Worm (Caenorhabditis elegans): Measurements from ENCODE around the gene clh-1.

Gene clh-1

DNA sequence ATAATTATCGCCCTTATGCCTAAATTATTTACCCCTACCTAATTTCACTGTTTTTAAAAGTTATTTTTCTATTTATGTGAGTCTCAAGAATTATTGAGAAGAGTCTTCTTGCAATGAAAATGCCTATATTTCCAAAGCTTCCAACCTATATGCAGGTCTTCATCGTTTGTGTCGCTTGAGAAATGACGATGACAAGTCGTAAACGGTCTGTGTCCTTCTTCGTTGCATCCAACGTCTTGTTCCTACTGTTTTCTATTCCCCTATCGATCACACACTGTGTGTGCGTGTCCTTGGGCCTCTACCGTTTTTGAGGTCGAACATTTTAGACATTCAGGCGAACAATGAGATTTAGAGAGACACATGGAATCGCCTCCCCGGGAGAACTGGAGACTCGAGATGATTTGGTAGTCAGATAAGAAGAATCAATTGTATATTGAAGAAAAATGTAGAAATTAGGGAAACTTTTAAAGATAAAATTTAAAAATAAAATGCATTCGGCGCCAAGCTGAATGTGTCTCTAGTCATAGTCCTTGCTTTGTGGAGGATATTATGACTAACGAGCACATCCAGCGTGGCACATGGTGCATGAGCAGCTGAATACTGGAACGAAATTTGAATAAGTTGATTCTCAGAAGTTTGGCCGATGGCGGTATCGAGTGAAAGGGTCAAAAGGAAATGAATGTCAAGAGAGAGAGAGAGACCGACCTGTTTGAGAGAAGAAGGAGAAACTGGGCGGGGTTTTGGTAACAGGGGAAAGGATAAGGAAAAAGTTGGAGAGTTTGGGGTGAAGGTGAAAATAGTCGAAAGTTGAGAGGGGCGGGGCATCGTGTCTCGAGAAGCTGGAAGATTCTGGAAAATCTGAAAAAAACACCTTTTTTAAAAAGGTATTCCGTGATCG is 24.4 kb upstream of the clh-1 start:
- no peak for TF ChIP-seq T22C8.4 (GFP tag; IDR thresholded peaks at IDR 0.05)
- no peak for TF ChIP-seq klf-2 (GFP tag; conservative IDR thresholded peaks at IDR 0.05)
- no peak for TF ChIP-seq tab-1 (GFP tag; IDR thresholded peaks at IDR 0.05)
- no peak for TF ChIP-seq ref-1 (GFP tag; conservative IDR thresholded peaks at IDR 0.05)
- TF ChIP-seq flt-1 (GFP tag; IDR thresholded peaks at IDR 0.05), result no peak
- TF ChIP-seq cog-1 (tag; optimal IDR thresholded peaks at IDR 0.05), result no peak
- TF ChIP-seq ztf-29 (GFP tag; IDR thresholded peaks at IDR 0.05), result no peak

DNA sequence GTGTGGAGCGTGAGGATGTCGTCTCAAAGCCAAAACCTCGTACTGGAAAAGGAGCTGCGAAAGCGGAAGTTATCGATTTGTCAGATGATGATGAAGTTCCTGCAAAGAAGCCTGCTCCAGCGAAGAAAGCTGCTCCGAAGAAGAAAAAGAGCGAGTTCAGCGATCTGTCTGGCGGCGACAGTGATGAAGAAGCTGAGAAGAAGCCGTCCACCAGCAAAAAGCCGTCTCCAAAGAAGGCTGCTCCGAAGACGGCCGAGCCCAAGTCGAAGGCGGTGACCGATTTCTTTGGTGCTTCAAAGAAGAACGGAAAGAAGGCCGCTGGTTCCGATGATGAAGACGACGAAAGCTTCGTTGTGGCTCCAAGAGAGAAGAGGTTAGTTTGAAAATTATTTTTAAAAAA is 23.5 kb upstream of the clh-1 start:
- TF ChIP-seq T22C8.4 (GFP tag; IDR thresholded peaks at IDR 0.05) (no peak), cog-1 (tag; optimal IDR thresholded peaks at IDR 0.05) (no peak), flt-1 (GFP tag; IDR thresholded peaks at IDR 0.05) (no peak), med-1 (GFP tag; optimal IDR thresholded peaks at IDR 0.05; ENCODE audit: insufficient read depth) (no peak), klf-2 (GFP tag; conservative IDR thresholded peaks at IDR 0.05) (no peak), ref-1 (GFP tag; conservative IDR thresholded peaks at IDR 0.05) (no peak), ztf-23 (GFP tag; IDR thresholded peaks at IDR 0.05) (no peak), tab-1 (GFP tag; IDR thresholded peaks at IDR 0.05) (no peak), ztf-29 (GFP tag; IDR thresholded peaks at IDR 0.05) (no peak)

DNA sequence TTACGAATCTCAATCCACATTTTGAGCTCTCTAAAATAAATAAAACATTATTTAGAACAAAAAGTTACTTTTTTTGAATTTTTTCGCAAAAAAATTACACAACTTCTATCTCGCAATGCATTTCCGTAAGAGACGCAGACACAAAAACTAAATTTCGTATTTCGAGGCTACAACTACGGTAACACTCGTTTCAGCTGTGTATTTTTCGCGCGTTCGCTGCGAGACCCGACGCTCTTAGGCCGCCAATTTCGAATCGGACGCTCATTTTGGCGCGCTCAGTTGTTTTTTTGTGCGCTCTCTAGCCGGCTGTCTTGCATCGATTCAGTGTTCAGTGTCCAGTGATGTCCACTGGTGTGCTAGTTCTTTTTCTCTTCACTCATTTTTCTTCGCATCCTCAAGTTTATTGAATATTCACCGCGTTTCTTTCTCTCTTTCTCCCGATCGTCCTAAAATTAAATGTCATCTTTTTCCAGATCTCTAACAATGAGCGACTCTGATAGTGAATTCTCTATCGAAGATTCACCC is 18.5 kb upstream of the clh-1 start, which contains the start of the genes npp-3 and top-2:
Gene npp-3 (minus strand): TSS at position 115 of the 525 bp plus-strand sequence.
Gene top-2 (plus strand): TSS at position 475 of the 525 bp plus-strand sequence.
- TF ChIP-seq ztf-29 (GFP tag; IDR thresholded peaks at IDR 0.05) (peak; percentile 40; the same call in 1 of the 2 replicates), ref-1 (GFP tag; conservative IDR thresholded peaks at IDR 0.05) (no peak), med-1 (GFP tag; optimal IDR thresholded peaks at IDR 0.05; ENCODE audit: insufficient read depth) (no peak), T22C8.4 (GFP tag; IDR thresholded peaks at IDR 0.05) (no peak), flt-1 (GFP tag; IDR thresholded peaks at IDR 0.05) (no peak)

DNA sequence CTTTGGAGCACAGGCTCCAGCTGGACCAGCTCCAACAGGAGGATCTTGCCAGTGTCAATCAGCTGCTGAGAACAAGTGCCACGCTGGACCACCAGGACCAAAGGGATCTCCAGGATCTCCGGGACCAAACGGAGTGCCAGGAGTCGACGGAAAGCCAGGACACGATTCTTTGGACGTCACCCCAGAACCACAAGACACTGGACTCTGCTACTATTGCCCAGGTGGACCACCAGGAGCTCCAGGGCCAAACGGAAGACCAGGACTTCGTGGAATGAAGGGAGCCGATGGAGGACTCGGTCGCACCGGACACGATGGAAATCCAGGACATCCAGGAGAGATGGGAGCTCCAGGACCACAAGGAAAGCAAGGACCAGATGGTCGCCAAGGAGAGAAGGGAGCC is 12.6 kb upstream of the clh-1 start:
- TF ChIP-seq tab-1 (GFP tag; IDR thresholded peaks at IDR 0.05), result no peak

DNA sequence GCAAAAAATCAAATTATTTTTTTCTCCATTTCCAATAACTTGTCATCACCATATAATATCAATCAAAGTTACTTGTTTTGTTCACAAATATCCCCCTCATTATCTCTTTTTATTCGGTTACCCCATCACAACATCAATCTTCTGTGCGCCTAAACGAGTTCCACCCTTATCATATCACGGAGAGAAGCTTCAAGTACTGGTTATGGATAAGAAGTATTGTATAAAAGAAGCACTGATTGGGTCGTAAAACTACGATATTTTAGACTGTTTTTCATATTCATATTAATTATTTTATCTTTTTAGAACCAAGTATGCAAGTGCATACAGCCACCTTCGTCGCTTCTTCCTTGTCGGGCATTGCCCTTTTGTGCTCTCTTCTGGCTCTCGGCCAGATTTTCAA is 12.0 kb upstream of the clh-1 start, which contains the start of gene col-84:
Gene col-84 (plus strand): TSS at position 301 of the 400 bp plus-strand sequence.
- TF ChIP-seq flt-1 (GFP tag; IDR thresholded peaks at IDR 0.05) (no peak), tab-1 (GFP tag; IDR thresholded peaks at IDR 0.05) (no peak), ztf-23 (GFP tag; IDR thresholded peaks at IDR 0.05) (no peak), klf-2 (GFP tag; conservative IDR thresholded peaks at IDR 0.05) (no peak), cog-1 (tag; optimal IDR thresholded peaks at IDR 0.05) (no peak), ref-1 (GFP tag; conservative IDR thresholded peaks at IDR 0.05) (no peak), T22C8.4 (GFP tag; IDR thresholded peaks at IDR 0.05) (no peak)

DNA sequence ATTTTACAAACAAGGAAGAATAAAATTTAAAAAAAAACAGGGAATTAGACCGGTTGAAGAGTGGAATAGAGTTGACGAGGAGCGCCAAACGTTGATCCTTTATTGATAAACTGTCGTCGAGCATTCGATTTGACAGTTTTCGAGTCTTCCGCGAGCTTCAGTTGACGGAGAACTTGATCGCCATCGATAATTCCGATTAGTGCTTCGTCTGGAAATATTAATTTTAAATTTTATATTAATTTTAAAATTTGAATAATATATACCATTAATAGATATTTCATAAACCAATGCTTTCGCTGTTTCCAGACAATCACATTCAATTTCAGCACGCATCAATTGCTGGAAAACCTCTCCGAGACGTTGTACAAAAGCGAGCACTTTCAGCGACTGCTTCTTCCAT is 9.4 kb upstream of the clh-1 start, which contains the start of gene K12D12.4:
Gene K12D12.4 (minus strand): TSS at position 101 of the 400 bp plus-strand sequence.
- TF ChIP-seq med-1 (GFP tag; optimal IDR thresholded peaks at IDR 0.05; ENCODE audit: insufficient read depth) (no peak), cog-1 (tag; optimal IDR thresholded peaks at IDR 0.05) (no peak), ztf-29 (GFP tag; IDR thresholded peaks at IDR 0.05) (no peak), ref-1 (GFP tag; conservative IDR thresholded peaks at IDR 0.05) (no peak), ztf-23 (GFP tag; IDR thresholded peaks at IDR 0.05) (no peak), flt-1 (GFP tag; IDR thresholded peaks at IDR 0.05) (no peak), tab-1 (GFP tag; IDR thresholded peaks at IDR 0.05) (no peak), klf-2 (GFP tag; conservative IDR thresholded peaks at IDR 0.05) (no peak), T22C8.4 (GFP tag; IDR thresholded peaks at IDR 0.05) (no peak)

DNA sequence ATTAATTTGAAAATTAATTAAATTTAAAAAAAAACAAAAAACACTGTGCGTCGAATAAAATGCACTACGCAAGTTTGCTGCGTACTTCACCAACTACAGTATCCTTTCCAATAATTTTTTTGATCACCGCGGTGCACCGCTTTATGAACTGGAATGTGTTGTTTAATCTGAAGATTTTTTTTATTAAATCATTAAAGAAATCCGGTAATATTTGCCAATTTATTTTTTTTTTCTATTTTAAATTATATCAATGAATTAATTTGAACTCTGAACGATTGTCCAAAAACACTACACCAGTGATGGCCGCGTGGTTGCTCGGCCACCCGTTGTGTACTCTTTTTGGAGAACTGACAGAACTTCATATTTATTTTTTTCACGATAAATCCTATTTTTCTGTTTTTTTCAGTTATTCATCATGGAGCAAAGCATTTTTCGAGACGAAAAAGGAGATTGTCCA is 4.4 kb upstream of the clh-1 start, which contains the start of gene K12D12.5:
Gene K12D12.5 (plus strand): TSS at position 407 of the 457 bp plus-strand sequence.
- TF ChIP-seq klf-2 (GFP tag; conservative IDR thresholded peaks at IDR 0.05), result no peak
- TF ChIP-seq T22C8.4 (GFP tag; IDR thresholded peaks at IDR 0.05), result no peak
- no peak for TF ChIP-seq tab-1 (GFP tag; IDR thresholded peaks at IDR 0.05)
- TF ChIP-seq flt-1 (GFP tag; IDR thresholded peaks at IDR 0.05), result no peak
- TF ChIP-seq cog-1 (tag; optimal IDR thresholded peaks at IDR 0.05), result no peak
- no peak for TF ChIP-seq ztf-29 (GFP tag; IDR thresholded peaks at IDR 0.05)

DNA sequence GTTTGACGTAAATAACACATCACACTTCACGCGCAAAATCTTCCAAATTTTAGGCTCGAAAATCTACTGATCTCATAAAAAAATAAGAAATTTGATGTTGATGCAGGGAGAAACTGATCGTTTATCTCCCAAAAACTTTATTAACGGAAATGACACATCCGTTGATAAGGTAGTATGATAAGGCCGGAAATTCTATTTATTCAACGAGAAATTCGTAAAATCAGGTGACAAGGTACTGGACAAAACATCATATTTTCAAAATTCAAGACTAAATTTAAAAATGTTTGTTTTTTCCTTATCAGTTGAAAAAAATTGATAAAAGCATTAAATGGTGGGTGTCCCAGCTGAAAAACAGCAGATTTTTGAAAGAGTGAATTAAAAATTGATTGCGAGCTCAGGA is 3.6 kb upstream of the clh-1 start:
- no peak for TF ChIP-seq flt-1 (GFP tag; IDR thresholded peaks at IDR 0.05)
- TF ChIP-seq med-1 (GFP tag; optimal IDR thresholded peaks at IDR 0.05; ENCODE audit: insufficient read depth), result no peak
- no peak for TF ChIP-seq klf-2 (GFP tag; conservative IDR thresholded peaks at IDR 0.05)
- no peak for TF ChIP-seq T22C8.4 (GFP tag; IDR thresholded peaks at IDR 0.05)
- no peak for TF ChIP-seq cog-1 (tag; optimal IDR thresholded peaks at IDR 0.05)

DNA sequence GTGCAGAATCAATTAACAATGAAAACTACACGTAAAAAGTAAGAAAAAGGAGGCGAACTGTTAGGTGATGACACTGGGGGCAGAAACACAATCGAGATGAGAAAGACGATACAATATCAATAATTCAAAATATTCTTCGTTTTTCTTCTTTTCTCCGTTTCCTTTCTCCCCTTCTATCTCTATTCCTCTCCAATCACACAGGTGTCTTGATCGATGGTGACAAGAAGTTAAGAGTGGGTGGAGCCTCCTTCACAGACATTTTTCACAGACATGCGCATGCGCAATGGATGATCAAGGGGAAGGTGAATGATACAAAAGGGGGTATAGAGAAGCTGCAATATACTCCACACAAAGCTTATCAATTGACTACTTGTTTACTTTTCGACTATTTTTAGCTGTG is 1.5 kb downstream of the clh-1 start:
- TF ChIP-seq ztf-23 (GFP tag; IDR thresholded peaks at IDR 0.05) (no peak), ztf-29 (GFP tag; IDR thresholded peaks at IDR 0.05) (no peak), med-1 (GFP tag; optimal IDR thresholded peaks at IDR 0.05; ENCODE audit: insufficient read depth) (no peak), flt-1 (GFP tag; IDR thresholded peaks at IDR 0.05) (no peak), cog-1 (tag; optimal IDR thresholded peaks at IDR 0.05) (no peak), ref-1 (GFP tag; conservative IDR thresholded peaks at IDR 0.05) (no peak)

DNA sequence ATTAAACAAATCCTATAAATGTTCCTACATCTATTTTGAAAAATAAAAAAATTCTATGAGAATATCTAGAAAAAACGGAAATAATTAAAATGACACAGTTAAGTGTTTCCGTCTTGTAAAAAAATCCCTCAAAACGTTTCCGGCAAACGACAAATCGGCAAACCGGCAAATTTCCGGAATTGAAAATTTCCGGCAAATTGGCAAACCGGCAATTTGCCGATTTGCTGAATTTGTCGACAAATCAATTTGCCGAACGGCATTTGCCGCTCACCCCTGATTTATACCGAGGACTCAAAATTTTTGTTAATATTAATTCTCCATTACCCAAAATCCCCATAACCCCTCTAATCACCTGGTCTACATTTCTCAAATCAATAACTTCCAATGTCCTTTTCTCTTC is 3.2 kb downstream of the clh-1 start:
- no peak for TF ChIP-seq tab-1 (GFP tag; IDR thresholded peaks at IDR 0.05)
- no peak for TF ChIP-seq med-1 (GFP tag; optimal IDR thresholded peaks at IDR 0.05; ENCODE audit: insufficient read depth)
- no peak for TF ChIP-seq ref-1 (GFP tag; conservative IDR thresholded peaks at IDR 0.05)
- no peak for TF ChIP-seq ztf-23 (GFP tag; IDR thresholded peaks at IDR 0.05)
- no peak for TF ChIP-seq flt-1 (GFP tag; IDR thresholded peaks at IDR 0.05)
- no peak for TF ChIP-seq klf-2 (GFP tag; conservative IDR thresholded peaks at IDR 0.05)
- no peak for TF ChIP-seq cog-1 (tag; optimal IDR thresholded peaks at IDR 0.05)
- no peak for TF ChIP-seq ztf-29 (GFP tag; IDR thresholded peaks at IDR 0.05)
- TF ChIP-seq T22C8.4 (GFP tag; IDR thresholded peaks at IDR 0.05), result no peak

All from whole organism, midembryonic.